Worm (Caenorhabditis elegans): ENCODE measurements around the gene dld-1.

DNA sequence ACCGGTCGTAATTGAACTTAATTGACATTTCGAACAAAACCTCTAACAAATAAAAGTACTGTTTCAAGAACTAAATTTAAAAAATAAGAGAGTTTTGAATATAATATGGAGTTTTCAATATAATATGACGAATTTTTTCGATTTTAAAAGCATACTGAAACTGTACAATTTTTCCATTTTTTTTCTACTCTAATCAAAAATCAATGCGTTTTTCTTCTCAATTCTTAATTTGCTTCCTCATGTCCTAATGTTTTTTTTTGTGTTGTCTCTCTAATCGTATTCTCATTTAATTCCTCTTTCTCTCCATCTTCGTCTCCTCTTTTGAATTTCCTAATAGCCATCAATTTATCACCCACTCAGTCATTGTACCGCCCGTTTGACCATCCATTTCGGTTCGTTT is 17.7 kb downstream of the dld-1 start, which contains the start of gene Y57G11A.4:
- TF ChIP-seq med-1 (GFP tag; optimal IDR thresholded peaks at IDR 0.05; ENCODE audit: insufficient read depth) (no peak), ref-1 (GFP tag; conservative IDR thresholded peaks at IDR 0.05) (no peak)
